Worm (Caenorhabditis elegans) whole organism, midembryonic: ENCODE data around the gene tph-1.
A peak's percentile ranks its signal among the peaks of the same experiment; 100 is the strongest.

Experiments used
- T22C8.4 ChIP-seq: fragments of 200-800 bp; sonication (Bioruptor generic); IDR thresholded peaks from 2 replicates; pipeline ENCODE4 v1.3.6; 2022; ENCODE audit warnings: missing genetic modification characterization, missing compliant biosample characterization
- cog-1 ChIP-seq: sonication (generic microtip); optimal IDR thresholded peaks from 2 replicates; lab custom pipeline; 2016; ENCODE audit warnings: missing genetic modification characterization, missing compliant biosample characterization
- flt-1 ChIP-seq: fragments of 200-800 bp; sonication (Bioruptor generic); IDR thresholded peaks from 2 replicates; pipeline ENCODE4 v1.3.6; 2022; ENCODE audit warnings: missing genetic modification characterization, missing compliant biosample characterization
- klf-2 ChIP-seq: fragments of 200-800 bp; sonication (Bioruptor generic); conservative IDR thresholded peaks from 2 replicates; pipeline ENCODE4 v1.3.6; 2022; ENCODE audit warnings: missing genetic modification reagents, missing genetic modification characterization, missing compliant biosample characterization
- med-1 ChIP-seq: sonication (generic microtip); optimal IDR thresholded peaks from 2 replicates; lab custom pipeline; 2017; ENCODE audit warnings: missing genetic modification characterization, mild to moderate bottlenecking, missing compliant biosample characterization, antibody characterized with exemption, missing genetic modification reagents; ENCODE audit not compliant: insufficient read depth
- ref-1 ChIP-seq: fragments of 200-800 bp; sonication (Bioruptor generic); conservative IDR thresholded peaks from 2 replicates; pipeline ENCODE4 v1.3.6; 2022; ENCODE audit warnings: missing genetic modification reagents, missing genetic modification characterization, missing compliant biosample characterization
- tab-1 ChIP-seq: fragments of 200-800 bp; sonication (Bioruptor generic); IDR thresholded peaks from 2 replicates; pipeline ENCODE4 v1.3.6; 2022; ENCODE audit warnings: missing genetic modification characterization, missing compliant biosample characterization
- ztf-23 ChIP-seq: fragments of 200-800 bp; sonication (Bioruptor generic); IDR thresholded peaks from 2 replicates; pipeline ENCODE4 v1.3.6; 2022; ENCODE audit warnings: missing genetic modification reagents, missing genetic modification characterization, missing compliant biosample characterization
- ztf-29 ChIP-seq: fragments of 200-800 bp; sonication (Bioruptor generic); IDR thresholded peaks from 2 replicates; pipeline ENCODE4 v1.3.6; 2022; ENCODE audit warnings: missing genetic modification reagents, missing genetic modification characterization, missing compliant biosample characterization

Gene tph-1

DNA sequence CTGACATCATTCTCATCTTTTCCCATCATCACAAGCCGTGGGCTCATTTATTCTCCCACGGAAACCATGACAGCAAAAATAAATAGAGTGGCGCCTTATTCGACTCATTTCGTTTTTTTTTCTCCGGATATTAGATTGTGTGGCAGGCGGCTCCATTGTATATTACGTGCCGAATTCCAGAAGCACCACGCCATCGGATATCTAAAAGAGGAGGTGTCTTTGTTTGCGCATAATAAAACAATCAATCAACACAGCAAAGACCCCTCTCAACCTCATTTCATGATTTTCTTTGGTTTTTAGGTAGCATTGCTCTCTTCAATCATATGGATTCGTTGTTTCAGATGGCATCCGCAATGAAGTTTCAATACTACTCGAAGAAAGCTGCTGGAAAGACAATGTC, at the start of gene tph-1:
TSS of gene tph-1 (plus strand) at position 301 of the 400 bp plus-strand sequence.
- no peak for TF ChIP-seq ref-1
- no peak for TF ChIP-seq med-1 (GFP tag; lab: Kevin White, UChicago)
- no peak for TF ChIP-seq klf-2
- TF ChIP-seq ztf-29 (GFP tag; lab: Robert Waterston, UW): no peak
- TF ChIP-seq ztf-23 (GFP tag; lab: Robert Waterston, UW): no peak
- TF ChIP-seq cog-1 (tag; lab: Kevin White, UChicago): no peak
- no peak for TF ChIP-seq flt-1 (GFP tag; lab: Robert Waterston, UW)

ce11 chrII:7499390-7499789, 49.7 kb upstream of the tph-1 start, which contains the start of gene srab-14:
Gene srab-14, minus strand, starts transcription at chrII:7499490.
- no peak for TF ChIP-seq tab-1 (GFP tag; lab: Robert Waterston, UW)
- TF ChIP-seq ref-1: no peak
- no peak for TF ChIP-seq ztf-29 (GFP tag; lab: Robert Waterston, UW)
- TF ChIP-seq klf-2: no peak
- no peak for TF ChIP-seq flt-1 (GFP tag; lab: Robert Waterston, UW)
- TF ChIP-seq med-1 (GFP tag; lab: Kevin White, UChicago): no peak
- TF ChIP-seq cog-1 (tag; lab: Kevin White, UChicago): no peak
- no peak for TF ChIP-seq ztf-23 (GFP tag; lab: Robert Waterston, UW)
- no peak for TF ChIP-seq T22C8.4 (GFP tag; lab: Robert Waterston, UW)

DNA sequence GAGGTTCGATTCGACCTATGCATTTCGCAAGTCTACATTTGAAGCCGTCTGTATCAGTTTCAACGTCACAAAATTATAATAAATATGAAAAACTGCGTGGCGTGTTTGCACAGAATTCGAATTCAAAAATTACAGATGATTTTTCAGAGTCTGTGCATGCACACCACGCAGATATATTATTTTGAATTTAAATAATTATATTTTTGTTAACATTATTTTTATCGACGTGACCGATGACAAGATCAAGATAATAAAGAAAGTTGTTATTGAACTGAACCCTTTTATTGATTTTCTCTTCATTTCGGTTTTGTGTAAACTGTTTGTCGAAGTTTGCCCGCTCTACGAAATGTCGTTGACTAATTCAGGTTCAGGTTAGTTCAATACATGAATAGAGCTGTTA, 44.1 kb upstream of the tph-1 start, which contains the start of gene C28F5.1:
TSS of gene C28F5.1 (plus strand) at position 301 of the 400 bp plus-strand sequence.
- TF ChIP-seq klf-2: no peak
- no peak for TF ChIP-seq ztf-23 (GFP tag; lab: Robert Waterston, UW)

- TF ChIP-seq ref-1 (no peak), med-1 (GFP tag; lab: Kevin White, UChicago) (no peak), klf-2 (no peak), ztf-29 (GFP tag; lab: Robert Waterston, UW) (no peak), flt-1 (GFP tag; lab: Robert Waterston, UW) (no peak), T22C8.4 (GFP tag; lab: Robert Waterston, UW) (no peak), tab-1 (GFP tag; lab: Robert Waterston, UW) (no peak), ztf-23 (GFP tag; lab: Robert Waterston, UW) (no peak), cog-1 (tag; lab: Kevin White, UChicago) (no peak)
Measured at ce11 chrII:7519221-7519620, 29.9 kb upstream of the tph-1 start, which contains the start of gene glb-9. Gene glb-9, minus strand, starts transcription at chrII:7519321.

DNA sequence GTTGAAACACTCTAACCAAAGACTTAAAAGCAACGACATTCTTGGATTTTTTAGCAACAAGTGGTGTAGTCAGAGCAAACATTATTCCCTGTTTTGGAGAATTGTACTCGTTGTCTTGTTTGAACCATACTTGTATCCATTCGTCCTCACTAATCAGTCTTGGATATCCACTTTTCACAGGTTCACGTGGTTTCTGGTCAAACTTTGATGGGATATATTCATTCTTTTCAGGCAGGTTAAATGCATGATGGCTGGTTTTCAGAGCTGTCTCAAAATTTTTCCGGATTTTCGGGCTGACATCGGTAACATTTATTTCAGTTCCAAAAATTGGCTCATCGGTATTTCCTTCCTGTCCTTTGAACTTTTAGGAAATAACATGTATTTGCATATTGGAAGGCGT, 27.7 kb upstream of the tph-1 start:
- TF ChIP-seq ztf-23 (GFP tag; lab: Robert Waterston, UW): no peak
- no peak for TF ChIP-seq flt-1 (GFP tag; lab: Robert Waterston, UW)
- no peak for TF ChIP-seq tab-1 (GFP tag; lab: Robert Waterston, UW)
- no peak for TF ChIP-seq med-1 (GFP tag; lab: Kevin White, UChicago)
- TF ChIP-seq T22C8.4 (GFP tag; lab: Robert Waterston, UW): no peak
- TF ChIP-seq ref-1: no peak
- TF ChIP-seq ztf-29 (GFP tag; lab: Robert Waterston, UW): no peak
- TF ChIP-seq klf-2: no peak
- TF ChIP-seq cog-1 (tag; lab: Kevin White, UChicago): no peak

ce11 chrII:7523281-7523680, 25.9 kb upstream of the tph-1 start, which contains the start of gene ZK1290.15:
Gene ZK1290.15, plus strand, starts transcription at chrII:7523581.
- TF ChIP-seq flt-1 (GFP tag; lab: Robert Waterston, UW) (no peak), ztf-23 (GFP tag; lab: Robert Waterston, UW) (no peak), tab-1 (GFP tag; lab: Robert Waterston, UW) (no peak), ztf-29 (GFP tag; lab: Robert Waterston, UW) (no peak), T22C8.4 (GFP tag; lab: Robert Waterston, UW) (no peak), ref-1 (no peak), med-1 (GFP tag; lab: Kevin White, UChicago) (no peak), cog-1 (tag; lab: Kevin White, UChicago) (no peak), klf-2 (no peak)

DNA sequence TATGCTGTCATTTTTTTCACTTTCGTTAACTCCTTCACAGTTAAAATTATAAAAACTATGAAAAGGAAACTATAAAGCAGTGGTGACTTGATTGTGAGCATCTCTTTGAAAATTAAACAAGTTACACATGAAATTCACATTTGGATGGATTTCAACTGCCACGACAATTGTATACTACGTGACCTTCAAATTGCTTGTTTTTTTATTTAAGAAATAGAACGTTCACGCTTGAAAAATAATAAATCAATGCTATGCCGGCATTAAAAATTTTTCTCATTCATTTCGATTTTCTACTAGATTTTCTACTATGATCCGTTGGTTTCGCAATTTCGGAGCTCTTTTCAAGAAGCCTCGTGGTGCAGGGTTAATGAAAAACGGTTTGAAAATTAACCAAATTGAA, 23.7 kb upstream of the tph-1 start, which contains the start of the genes ZK1290.7 and rnh-1.1:
TSS of gene ZK1290.7 (minus strand) at position 101 of the 400 bp plus-strand sequence.
TSS of gene rnh-1.1 (plus strand) at position 281 of the 400 bp plus-strand sequence.
- TF ChIP-seq ztf-29 (GFP tag; lab: Robert Waterston, UW) (no peak), flt-1 (GFP tag; lab: Robert Waterston, UW) (no peak), ref-1 (no peak), cog-1 (tag; lab: Kevin White, UChicago) (no peak), T22C8.4 (GFP tag; lab: Robert Waterston, UW) (no peak), med-1 (GFP tag; lab: Kevin White, UChicago) (no peak)

- TF ChIP-seq med-1 (GFP tag; lab: Kevin White, UChicago) (no peak), tab-1 (GFP tag; lab: Robert Waterston, UW) (no peak), klf-2 (no peak), ztf-23 (GFP tag; lab: Robert Waterston, UW) (no peak)
Measured at ce11 chrII:7528210-7528609, 20.9 kb upstream of the tph-1 start.

DNA sequence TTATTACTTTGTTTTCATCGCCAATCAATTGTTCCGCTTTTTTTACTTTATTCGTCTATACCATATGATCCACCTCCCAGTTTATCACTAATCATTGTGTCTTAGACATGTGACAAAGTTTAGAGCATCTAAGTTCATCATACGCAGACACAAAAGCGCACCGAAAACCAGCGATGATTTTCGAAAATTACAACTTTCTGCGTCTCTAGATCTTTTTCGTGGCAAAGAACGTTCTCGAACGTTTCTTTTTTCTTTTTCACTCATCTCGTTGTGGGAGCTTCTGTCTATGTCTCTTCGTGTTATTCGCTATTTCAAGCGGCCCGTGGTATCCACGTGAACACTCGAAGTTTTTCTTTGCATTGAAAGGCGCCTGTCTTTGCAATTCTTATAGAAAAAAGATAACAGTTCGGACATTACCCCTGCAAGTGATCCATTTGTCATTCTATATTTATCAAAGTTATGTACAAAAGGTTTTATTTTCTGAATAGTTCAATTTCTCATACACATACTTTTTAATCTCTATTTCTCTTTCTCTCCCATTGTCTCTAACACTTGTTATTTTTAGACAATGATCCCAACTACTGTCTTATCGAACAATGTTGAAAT, 20.0 kb upstream of the tph-1 start, which contains the start of gene ZK1290.5:
TSS of gene ZK1290.5 (plus strand) at position 566 of the 606 bp plus-strand sequence.
- TF ChIP-seq tab-1 (GFP tag; lab: Robert Waterston, UW) (no peak), med-1 (GFP tag; lab: Kevin White, UChicago) (no peak), ztf-23 (GFP tag; lab: Robert Waterston, UW) (no peak), cog-1 (tag; lab: Kevin White, UChicago) (peak; percentile 5), klf-2 (no peak)

DNA sequence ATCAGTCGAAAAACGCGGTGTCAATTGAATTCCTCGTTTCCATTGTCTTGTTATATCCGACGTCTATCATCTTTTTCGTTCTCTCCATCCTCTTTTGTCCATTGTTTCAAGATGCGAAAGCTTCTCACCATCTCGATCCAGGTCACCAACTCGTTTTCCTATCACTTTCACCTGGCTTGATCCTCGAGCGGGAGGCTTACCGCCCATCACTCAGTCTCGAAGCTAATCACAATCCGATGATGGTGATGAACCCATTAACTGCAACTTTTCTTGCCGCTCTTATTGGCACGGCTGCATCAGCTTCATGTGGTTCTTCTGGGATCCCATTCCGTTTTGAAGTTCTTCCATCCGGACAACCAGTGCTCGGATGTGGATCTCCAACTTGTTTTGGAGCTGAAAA, 18.2 kb upstream of the tph-1 start, which contains the start of gene wrt-1:
TSS of gene wrt-1 (plus strand) at position 53 of the 400 bp plus-strand sequence.
- no peak for TF ChIP-seq ref-1
- no peak for TF ChIP-seq cog-1 (tag; lab: Kevin White, UChicago)
- TF ChIP-seq T22C8.4 (GFP tag; lab: Robert Waterston, UW): no peak
- no peak for TF ChIP-seq ztf-23 (GFP tag; lab: Robert Waterston, UW)
- no peak for TF ChIP-seq ztf-29 (GFP tag; lab: Robert Waterston, UW)
- TF ChIP-seq flt-1 (GFP tag; lab: Robert Waterston, UW): no peak
- TF ChIP-seq klf-2: no peak
- TF ChIP-seq tab-1 (GFP tag; lab: Robert Waterston, UW): no peak
- TF ChIP-seq med-1 (GFP tag; lab: Kevin White, UChicago): no peak
